Worm (Caenorhabditis elegans) whole organism, young adult: ENCODE measurements around the gene gtf-2F1.

Experiments used
- F22D6.2 ChIP-seq: sonication (generic microtip); optimal IDR thresholded peaks from 2 replicates; lab custom pipeline; 2016; ENCODE audit warnings: mild to moderate bottlenecking, missing genetic modification characterization, missing compliant biosample characterization
- F33H1.4 ChIP-seq: fragments of 200-800 bp; sonication (Bioruptor generic); IDR thresholded peaks from 2 replicates; pipeline ENCODE4 v1.3.6; 2022; ENCODE audit warnings: missing genetic modification reagents, missing genetic modification characterization, missing compliant biosample characterization
- T07F8.4 ChIP-seq: sonication (generic microtip); optimal IDR thresholded peaks from 2 replicates; lab custom pipeline; 2016; ENCODE audit warnings: mild to moderate bottlenecking, missing genetic modification characterization, moderate library complexity, missing compliant biosample characterization
- Y53F4B.3 ChIP-seq: fragments of 200-800 bp; sonication (Bioruptor generic); IDR thresholded peaks from 2 replicates; pipeline ENCODE4 v1.3.6; 2022; ENCODE audit warnings: missing genetic modification reagents, missing genetic modification characterization, missing compliant biosample characterization
- Y53G8AR.9 ChIP-seq: fragments of 200-800 bp; sonication (Bioruptor generic); conservative IDR thresholded peaks from 2 replicates; pipeline ENCODE4 v1.3.6; 2022; ENCODE audit warnings: missing genetic modification reagents, missing genetic modification characterization, missing compliant biosample characterization
- Y56A3A.18 ChIP-seq: fragments of 200-800 bp; sonication (Bioruptor generic); IDR thresholded peaks from 2 replicates; pipeline ENCODE4 v1.3.6; 2022; ENCODE audit warnings: missing genetic modification reagents, missing genetic modification characterization, missing compliant biosample characterization
- aptf-2 ChIP-seq: fragments of 200-800 bp; sonication (Bioruptor generic); conservative IDR thresholded peaks from 2 replicates; pipeline ENCODE4 v1.3.6; 2022; ENCODE audit warnings: missing genetic modification reagents, missing genetic modification characterization, missing compliant biosample characterization
- aptf-3 ChIP-seq: fragments of 200-800 bp; sonication (Bioruptor generic); IDR thresholded peaks from 2 replicates; pipeline ENCODE4 v1.3.6; 2022; ENCODE audit warnings: missing genetic modification characterization, missing compliant biosample characterization
- attf-3 ChIP-seq: fragments of 200-800 bp; sonication (Bioruptor generic); conservative IDR thresholded peaks from 2 replicates; pipeline ENCODE4 v1.3.6; 2022; ENCODE audit warnings: missing genetic modification reagents, missing genetic modification characterization, missing compliant biosample characterization
- ccch-3 ChIP-seq: fragments of 200-800 bp; sonication (Bioruptor generic); optimal IDR thresholded peaks from 2 replicates; lab custom pipeline; 2018; ENCODE audit warnings: mild to moderate bottlenecking, missing genetic modification characterization, missing compliant biosample characterization
- ceh-100 ChIP-seq: fragments of 200-800 bp; sonication (Bioruptor generic); IDR thresholded peaks from 2 replicates; pipeline ENCODE4 v1.3.6; 2022; ENCODE audit warnings: missing genetic modification reagents, missing genetic modification characterization, missing compliant biosample characterization
- ceh-27 ChIP-seq: fragments of 200-800 bp; sonication (Bioruptor generic); optimal IDR thresholded peaks from 2 replicates; lab custom pipeline; 2018; ENCODE audit warnings: mild to moderate bottlenecking, missing genetic modification characterization, moderate library complexity, missing compliant biosample characterization
- ceh-58 ChIP-seq: fragments of 200-800 bp; sonication (Bioruptor generic); IDR thresholded peaks from 2 replicates; pipeline ENCODE4 v1.3.6; 2022; ENCODE audit warnings: missing genetic modification characterization, missing compliant biosample characterization
- ceh-91 ChIP-seq: fragments of 200-800 bp; sonication (Bioruptor generic); IDR thresholded peaks from 2 replicates; pipeline ENCODE4 v1.3.6; 2022; ENCODE audit warnings: missing genetic modification reagents, missing genetic modification characterization, missing compliant biosample characterization
- dpl-1 ChIP-seq: fragments of 150-350 bp; optimal IDR thresholded peaks from 2 replicates; lab custom pipeline; 2014; ENCODE audit warnings: missing biosample characterization, missing genetic modification reagents, missing genetic modification characterization
- efl-1 ChIP-seq: fragments of 150-350 bp; optimal IDR thresholded peaks from 2 replicates; lab custom pipeline; 2014; ENCODE audit warnings: missing biosample characterization, missing genetic modification reagents, missing genetic modification characterization
- egl-18 ChIP-seq: fragments of 200-800 bp; sonication (Bioruptor generic); IDR thresholded peaks from 2 replicates; pipeline ENCODE4 v1.3.6; 2022; ENCODE audit warnings: missing genetic modification reagents, missing genetic modification characterization, missing compliant biosample characterization
- ekl-4 ChIP-seq: fragments of 200-800 bp; sonication (Bioruptor generic); IDR thresholded peaks from 2 replicates; pipeline ENCODE4 v1.3.6; 2022; ENCODE audit warnings: missing genetic modification reagents, missing genetic modification characterization, missing compliant biosample characterization
- hmg-1.2 ChIP-seq: fragments of 200-800 bp; sonication (Bioruptor generic); IDR thresholded peaks from 2 replicates; pipeline ENCODE4 v1.3.6; 2022; ENCODE audit warnings: missing genetic modification reagents, missing genetic modification characterization, missing compliant biosample characterization
- let-526 ChIP-seq: fragments of 200-800 bp; sonication (Bioruptor generic); IDR thresholded peaks from 2 replicates; pipeline ENCODE4 v1.3.6; 2022; ENCODE audit warnings: missing genetic modification reagents, missing genetic modification characterization, missing compliant biosample characterization
- lin-54 ChIP-seq: fragments of 200-800 bp; sonication (Bioruptor generic); optimal IDR thresholded peaks from 2 replicates; lab custom pipeline; 2018; ENCODE audit warnings: mild to moderate bottlenecking, missing genetic modification characterization, missing compliant biosample characterization
- lir-1 ChIP-seq: fragments of 200-800 bp; sonication (Bioruptor generic); conservative IDR thresholded peaks from 2 replicates; pipeline ENCODE4 v1.3.6; 2022; ENCODE audit warnings: missing genetic modification reagents, missing genetic modification characterization, missing compliant biosample characterization
- lsl-1 ChIP-seq: fragments of 200-800 bp; sonication (Bioruptor generic); optimal IDR thresholded peaks from 2 replicates; lab custom pipeline; 2018; ENCODE audit warnings: mild to moderate bottlenecking, missing genetic modification characterization, moderate library complexity, missing compliant biosample characterization
- lsy-27 ChIP-seq: sonication (generic microtip); optimal IDR thresholded peaks from 2 replicates; lab custom pipeline; 2017; ENCODE audit warnings: missing genetic modification characterization, mild to moderate bottlenecking, missing compliant biosample characterization, antibody characterized with exemption, missing genotype, borderline replicate concordance; ENCODE audit not compliant: insufficient read depth
- madf-10 ChIP-seq: sonication (generic microtip); optimal IDR thresholded peaks from 2 replicates; lab custom pipeline; 2016; ENCODE audit warnings: mild to moderate bottlenecking, missing genetic modification characterization, missing compliant biosample characterization
- madf-6 ChIP-seq: fragments of 200-800 bp; sonication (Bioruptor generic); IDR thresholded peaks from 2 replicates; pipeline ENCODE4 v1.3.6; 2022; ENCODE audit warnings: missing genetic modification reagents, missing genetic modification characterization, missing compliant biosample characterization
- mcd-1 ChIP-seq: fragments of 200-800 bp; sonication (Bioruptor generic); IDR thresholded peaks from 2 replicates; pipeline ENCODE4 v1.3.6; 2022; ENCODE audit warnings: missing genetic modification reagents, missing genetic modification characterization, missing compliant biosample characterization
- mes-4 ChIP-seq: sonication (generic microtip); optimal IDR thresholded peaks from 2 replicates; lab custom pipeline; 2016; ENCODE audit warnings: missing genotype, missing genetic modification characterization, missing compliant biosample characterization
- nhr-80 ChIP-seq: sonication (generic microtip); optimal IDR thresholded peaks from 2 replicates; lab custom pipeline; 2016; ENCODE audit warnings: missing genetic modification characterization, missing compliant biosample characterization
- nhr-90 ChIP-seq: sonication (generic microtip); optimal IDR thresholded peaks from 2 replicates; lab custom pipeline; 2016; ENCODE audit warnings: missing genotype, mild to moderate bottlenecking, missing genetic modification characterization, missing compliant biosample characterization
- pbrm-1 ChIP-seq: fragments of 200-800 bp; sonication (Bioruptor generic); IDR thresholded peaks from 2 replicates; pipeline ENCODE4 v1.3.6; 2022; ENCODE audit warnings: missing genetic modification reagents, missing genetic modification characterization, missing compliant biosample characterization
- repo-1 ChIP-seq: sonication (generic microtip); optimal IDR thresholded peaks from 2 replicates; lab custom pipeline; 2017; ENCODE audit warnings: mild to moderate bottlenecking, missing genetic modification characterization, missing compliant biosample characterization
- sdz-38 ChIP-seq: sonication (generic microtip); optimal IDR thresholded peaks from 2 replicates; lab custom pipeline; 2016; ENCODE audit warnings: missing genotype, missing genetic modification characterization, missing compliant biosample characterization
- snpc-1.3 ChIP-seq: sonication (generic microtip); optimal IDR thresholded peaks from 2 replicates; lab custom pipeline; 2017; ENCODE audit warnings: missing genetic modification characterization, mild to moderate bottlenecking, missing compliant biosample characterization, antibody characterized with exemption, moderate library complexity, missing genotype, missing genetic modification reagents; ENCODE audit not compliant: insufficient read depth
- somi-1 ChIP-seq: fragments of 200-800 bp; sonication (Bioruptor generic); optimal IDR thresholded peaks from 2 replicates; lab custom pipeline; 2018; ENCODE audit warnings: mild to moderate bottlenecking, missing genetic modification characterization, missing compliant biosample characterization
- zim-3 ChIP-seq: sonication (generic microtip); optimal IDR thresholded peaks from 2 replicates; lab custom pipeline; 2017; ENCODE audit warnings: mild to moderate bottlenecking, missing genetic modification characterization, moderate library complexity, missing compliant biosample characterization
- ztf-18 ChIP-seq: sonication (generic microtip); optimal IDR thresholded peaks from 2 replicates; lab custom pipeline; 2016; ENCODE audit warnings: missing genotype, mild to moderate bottlenecking, missing genetic modification characterization, missing compliant biosample characterization
- ztf-6 ChIP-seq: fragments of 200-800 bp; sonication (Bioruptor generic); IDR thresholded peaks from 2 replicates; pipeline ENCODE4 v1.3.6; 2022; ENCODE audit warnings: missing genetic modification reagents, missing genetic modification characterization, missing compliant biosample characterization

gtf-2F1 gene

ce11 chrII:4322871-4323270 is 21.5 kb downstream of the gtf-2F1 start, which contains the start of gene H20J04.6:
Gene H20J04.6, plus strand, starts transcription at chrII:4323256.
- TF ChIP-seq let-526 (GFP tag; lab: Robert Waterston, UW) (no peak), ztf-18 (tag; lab: Kevin White, UChicago) (no peak), snpc-1.3 (tag; lab: Kevin White, UChicago) (peak; percentile 10), Y53F4B.3 (GFP tag; lab: Robert Waterston, UW) (no peak), aptf-3 (GFP tag; lab: Robert Waterston, UW) (no peak), madf-6 (peak; percentile 27; the same call in 1 of the 2 replicates), ceh-58 (no peak), lin-54 (GFP tag; lab: Kevin White, UChicago) (peak; percentile 13), efl-1 (no peak), mes-4 (tag; lab: Kevin White, UChicago) (no peak), T07F8.4 (no peak), lsl-1 (peak; percentile 19), zim-3 (tag; lab: Kevin White, UChicago) (no peak), ztf-6 (GFP tag; lab: Robert Waterston, UW) (no peak), nhr-80 (tag; lab: Kevin White, UChicago) (no peak)

ce11 chrII:4324061-4324460 is 22.7 kb downstream of the gtf-2F1 start, which contains the start of gene mog-2:
Gene mog-2, plus strand, starts transcription at chrII:4324361.
- no peak for TF ChIP-seq lir-1 (GFP tag; lab: Robert Waterston, UW)
- TF ChIP-seq mcd-1 (GFP tag; lab: Robert Waterston, UW) = no peak
- TF ChIP-seq F22D6.2 (tag; lab: Kevin White, UChicago) = no peak
- TF ChIP-seq Y53G8AR.9 (GFP tag; lab: Robert Waterston, UW) = no peak
- no peak for TF ChIP-seq attf-3 (GFP tag; lab: Robert Waterston, UW)
- no peak for TF ChIP-seq ceh-100
- no peak for TF ChIP-seq ccch-3 (GFP tag; lab: Kevin White, UChicago)
- TF ChIP-seq pbrm-1 (GFP tag; lab: Robert Waterston, UW) = no peak
- TF ChIP-seq ceh-91 (GFP tag; lab: Robert Waterston, UW) = no peak

- TF ChIP-seq repo-1 = no peak
- no peak for TF ChIP-seq lsy-27 (tag; lab: Kevin White, UChicago)
- no peak for TF ChIP-seq ekl-4 (GFP tag; lab: Robert Waterston, UW)
- TF ChIP-seq F22D6.2 (tag; lab: Kevin White, UChicago) = no peak
- no peak for TF ChIP-seq aptf-2 (GFP tag; lab: Robert Waterston, UW)
- no peak for TF ChIP-seq aptf-3 (GFP tag; lab: Robert Waterston, UW)
- TF ChIP-seq, all 124 proteins: peak for 0
These were observed 25.0 kb downstream of the gtf-2F1 start, which contains the start of gene pfd-2 for ce11 chrII:4326420-4326819. Gene pfd-2, plus strand, starts transcription at chrII:4326720.

ce11 chrII:4328716-4329115 is 27.3 kb downstream of the gtf-2F1 start, which contains the start of gene H20J04.4:
Gene H20J04.4, plus strand, starts transcription at chrII:4329016.
- TF ChIP-seq Y56A3A.18 (GFP tag; lab: Robert Waterston, UW) = no peak
- TF ChIP-seq hmg-1.2 (GFP tag; lab: Robert Waterston, UW) = no peak
- no peak for TF ChIP-seq F33H1.4 (GFP tag; lab: Robert Waterston, UW)
- TF ChIP-seq dpl-1 (GFP tag; lab: Kevin White, UChicago) = no peak
- TF ChIP-seq nhr-90 (tag; lab: Kevin White, UChicago) = no peak
- no peak for TF ChIP-seq pbrm-1 (GFP tag; lab: Robert Waterston, UW)
- no peak for TF ChIP-seq mes-4 (tag; lab: Kevin White, UChicago)
- no peak for TF ChIP-seq sdz-38 (tag; lab: Kevin White, UChicago)
- no peak for TF ChIP-seq ceh-27 (GFP tag; lab: Kevin White, UChicago)
- TF ChIP-seq somi-1 (GFP tag; lab: Kevin White, UChicago) = no peak
- no peak for TF ChIP-seq egl-18 (GFP tag; lab: Robert Waterston, UW)
- TF ChIP-seq attf-3 (GFP tag; lab: Robert Waterston, UW) = no peak
- TF ChIP-seq madf-10 (tag; lab: Kevin White, UChicago) = no peak
- no peak for TF ChIP-seq madf-6
